Fruit fly (Drosophila melanogaster) S2 (cell line): ENCODE results near the gene Mec2.

ENCODE experiments used
- CG8478 ChIP-seq: fragments of >200 bp; optimal IDR thresholded peaks from 2 replicates; lab custom pipeline; 2018
- CTCF ChIP-seq, 2 experiments: fragments of >200 bp; optimal IDR thresholded peaks; 2 replicates each; lab custom pipeline; 2018

dm6 chrX:19166152-19166935 lies 21.5 kb upstream of the Mec2 start:
- TF ChIP-seq CTCF (optimal IDR thresholded peaks at IDR 0.05; lab: Kevin White, UChicago) = no peak
- no peak for TF ChIP-seq CG8478 (lab: Kevin White, UChicago)
